Worm (Caenorhabditis elegans): Measurements from ENCODE around the gene arp-6.

DNA sequence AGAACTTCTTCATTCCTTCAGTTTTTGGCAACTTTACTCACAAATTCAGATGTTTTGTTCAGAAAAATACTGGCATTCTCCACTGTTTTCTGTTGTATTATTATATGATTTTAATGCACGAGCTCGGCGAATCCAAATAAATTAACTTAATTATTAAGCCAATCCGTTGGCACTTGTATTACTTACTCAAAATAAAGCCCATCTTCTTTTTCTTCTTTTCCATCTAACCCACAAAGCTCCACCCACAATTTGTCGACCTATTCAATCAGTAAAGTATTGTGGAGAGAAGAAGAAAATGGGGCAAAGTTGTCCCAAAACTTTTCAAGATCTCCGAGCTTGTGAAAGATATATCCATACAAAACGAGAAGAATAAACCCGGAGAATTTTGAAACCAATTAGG, 45.9 kb downstream of the arp-6 start:
- TF ChIP-seq ama-1 (optimal IDR thresholded peaks at IDR 0.05) (no peak), hmbx-1 (tag; optimal IDR thresholded peaks at IDR 0.05) (no peak), tbx-37 (GFP tag; conservative IDR thresholded peaks at IDR 0.05) (no peak), hnd-1 (tag; optimal IDR thresholded peaks at IDR 0.05) (no peak), tbx-11 (GFP tag; IDR thresholded peaks at IDR 0.05) (no peak), aly-1 (tag; optimal IDR thresholded peaks at IDR 0.05) (no peak), sea-1 (GFP tag; conservative IDR thresholded peaks at IDR 0.05) (no peak), flt-1 (GFP tag; IDR thresholded peaks at IDR 0.05) (no peak), scrt-1 (GFP tag; IDR thresholded peaks at IDR 0.05) (no peak), ceh-13 (GFP tag; optimal IDR thresholded peaks at IDR 0.05) (no peak), F13C5.2 (tag; optimal IDR thresholded peaks at IDR 0.05) (no peak), tra-4 (tag; optimal IDR thresholded peaks at IDR 0.05) (no peak), ets-7 (tag; optimal IDR thresholded peaks at IDR 0.05) (no peak), hmg-4 (GFP tag; optimal IDR thresholded peaks at IDR 0.05) (no peak)
